Worm (Caenorhabditis elegans) whole organism, L2 larva: ENCODE measurements around the gene twk-42.

Experiments used
- ZK546.5 ChIP-seq: sonication (generic microtip); optimal IDR thresholded peaks from 2 replicates; lab custom pipeline; 2017; ENCODE audit warnings: missing biosample characterization, missing genetic modification characterization
- aly-2 ChIP-seq: fragments of 150-350 bp; optimal IDR thresholded peaks from 2 replicates; lab custom pipeline; 2014; ENCODE audit warnings: missing biosample characterization, missing genetic modification characterization
- ceh-82 ChIP-seq: fragments of 150-350 bp; optimal IDR thresholded peaks from 2 replicates; lab custom pipeline; 2014; ENCODE audit warnings: missing biosample characterization, missing genetic modification characterization
- elt-3 ChIP-seq: sonication (generic microtip); optimal IDR thresholded peaks from 2 replicates; lab custom pipeline; 2017; ENCODE audit warnings: missing biosample characterization, missing genetic modification characterization
- fos-1 ChIP-seq: fragments of 150-350 bp; optimal IDR thresholded peaks from 2 replicates; lab custom pipeline; 2014; ENCODE audit warnings: missing biosample characterization, missing genetic modification characterization
- lin-13 ChIP-seq: fragments of 150-350 bp; optimal IDR thresholded peaks from 2 replicates; lab custom pipeline; 2014; ENCODE audit warnings: missing biosample characterization, missing genetic modification reagents, missing genetic modification characterization
- nhr-11 ChIP-seq: fragments of 150-350 bp; optimal IDR thresholded peaks from 2 replicates; lab custom pipeline; 2014; ENCODE audit warnings: missing biosample characterization, missing genetic modification characterization
- nhr-129 ChIP-seq: fragments of 150-350 bp; optimal IDR thresholded peaks from 2 replicates; lab custom pipeline; 2014; ENCODE audit warnings: missing biosample characterization, missing genetic modification characterization
- skn-1 ChIP-seq: sonication (generic microtip); optimal IDR thresholded peaks from 2 replicates; lab custom pipeline; 2017; ENCODE audit warnings: missing biosample characterization, missing genetic modification characterization
- snpc-4 ChIP-seq: fragments of 150-350 bp; optimal IDR thresholded peaks from 2 replicates; lab custom pipeline; 2014; ENCODE audit warnings: missing biosample characterization, missing genetic modification characterization
- unc-62 ChIP-seq: fragments of 150-350 bp; optimal IDR thresholded peaks from 2 replicates; lab custom pipeline; 2014; ENCODE audit warnings: missing biosample characterization, missing genetic modification reagents, missing genetic modification characterization
- ztf-1 ChIP-seq: fragments of 200-800 bp; sonication (Bioruptor generic); conservative IDR thresholded peaks from 2 replicates; pipeline ENCODE4 v1.3.6; 2022; ENCODE audit warnings: missing genetic modification characterization, missing compliant biosample characterization

DNA sequence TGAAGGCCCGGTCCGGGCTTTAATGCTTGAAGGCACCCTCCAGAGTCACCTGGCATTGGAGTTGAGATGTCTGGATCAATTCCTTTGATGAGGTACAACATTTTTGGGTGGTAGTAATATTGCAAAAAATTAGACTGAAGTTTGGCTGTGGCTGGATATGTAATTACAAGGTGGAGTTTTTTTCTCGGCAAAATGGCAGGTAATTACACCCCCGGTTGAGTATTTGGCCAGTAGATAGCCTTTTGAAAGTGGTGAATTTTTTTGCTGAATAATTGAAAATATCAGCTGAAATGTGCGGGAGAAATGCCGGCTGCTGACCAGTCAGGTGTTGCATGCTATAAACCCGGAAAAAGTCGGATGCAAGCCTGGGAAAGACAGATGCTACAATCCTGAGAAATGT, 33.3 kb downstream of the twk-42 start, which contains the start of gene Y26G10.4:
- no peak for TF ChIP-seq ztf-1
- no peak for TF ChIP-seq elt-3
- no peak for TF ChIP-seq ZK546.5 (tag; lab: Kevin White, UChicago)
- TF ChIP-seq nhr-129 (tag; lab: Kevin White, UChicago): no peak
- TF ChIP-seq lin-13 (GFP tag; lab: Kevin White, UChicago): no peak
- no peak for TF ChIP-seq aly-2
- TF ChIP-seq snpc-4 (tag; lab: Kevin White, UChicago): no peak
- TF ChIP-seq nhr-11 (tag; lab: Kevin White, UChicago): no peak
- no peak for TF ChIP-seq fos-1
- no peak for TF ChIP-seq skn-1
- TF ChIP-seq ceh-82 (tag; lab: Kevin White, UChicago): no peak
- TF ChIP-seq unc-62 (GFP tag; lab: Kevin White, UChicago): no peak
